Worm (Caenorhabditis elegans) whole organism, L1 larva: ENCODE results near the gene dct-8.

Source experiments
- C04F5.9 ChIP-seq: sonication (generic microtip); optimal IDR thresholded peaks from 2 replicates; lab custom pipeline; 2016; ENCODE audit warnings: missing genetic modification characterization, missing compliant biosample characterization
- Y116A8C.19 ChIP-seq: sonication (generic microtip); optimal IDR thresholded peaks from 2 replicates; lab custom pipeline; 2016; ENCODE audit warnings: missing compliant biosample characterization, missing genetic modification characterization, borderline replicate concordance
- aha-1 ChIP-seq: fragments of 150-350 bp; optimal IDR thresholded peaks from 2 replicates; lab custom pipeline; 2014; ENCODE audit warnings: missing biosample characterization, missing genetic modification characterization
- ama-1 ChIP-seq: fragments of 150-350 bp; optimal IDR thresholded peaks from 2 replicates; lab custom pipeline; 2014
- blmp-1 ChIP-seq: fragments of 150-350 bp; optimal IDR thresholded peaks from 2 replicates; lab custom pipeline; 2014; ENCODE audit warnings: missing biosample characterization, missing genetic modification characterization
- efl-1 ChIP-seq, 4 experiments: fragments of 150-350 bp; optimal IDR thresholded peaks in 3 of 4; peaks in 1 of 4; 1 replicate in 1 of 4; 2 replicates in 3 of 4; lab custom pipeline; 2014; ENCODE audit warnings: missing biosample characterization in 2 of 4, missing genetic modification characterization in 2 of 4, missing genetic modification reagents in 2 of 4
- elt-2 ChIP-seq: sonication (generic microtip); optimal IDR thresholded peaks from 2 replicates; lab custom pipeline; 2016; ENCODE audit warnings: missing genetic modification characterization, mild to moderate bottlenecking, inconsistent platforms, missing compliant biosample characterization, missing genetic modification reagents
- elt-3 ChIP-seq, 6 experiments: fragments of 150-350 bp in 1 of 6; sonication (generic microtip); optimal IDR thresholded peaks; 2 replicates each; lab custom pipeline; 2017 to 2018; ENCODE audit warnings: missing biosample characterization in 6 of 6, missing genetic modification characterization in 6 of 6, inconsistent platforms in 1 of 6
- ets-5 ChIP-seq: fragments of 200-800 bp; sonication (Bioruptor generic); IDR thresholded peaks from 2 replicates; pipeline ENCODE4 v1.3.6; 2022; ENCODE audit warnings: missing genetic modification characterization, missing compliant biosample characterization
- fos-1 ChIP-seq: fragments of 150-350 bp; optimal IDR thresholded peaks from 2 replicates; lab custom pipeline; 2014; ENCODE audit warnings: missing biosample characterization, missing genetic modification characterization
- grh-1 ChIP-seq: fragments of 200-800 bp; sonication (Bioruptor generic); IDR thresholded peaks from 2 replicates; pipeline ENCODE4 v1.3.6; 2022; ENCODE audit warnings: missing genetic modification reagents, missing genetic modification characterization, missing compliant biosample characterization
- isw-1 ChIP-seq: fragments of 200-800 bp; sonication (Bioruptor generic); IDR thresholded peaks from 2 replicates; pipeline ENCODE4 v1.3.6; 2022; ENCODE audit warnings: missing genetic modification characterization, missing compliant biosample characterization
- lin-14 ChIP-seq: fragments of 200-800 bp; sonication (Bioruptor generic); optimal IDR thresholded peaks from 2 replicates; lab custom pipeline; 2018; ENCODE audit warnings: mild to moderate bottlenecking, missing genetic modification characterization, moderate library complexity, missing compliant biosample characterization
- lin-35 ChIP-seq, 2 experiments: fragments of 150-350 bp; optimal IDR thresholded peaks; 2 replicates each; lab custom pipeline; 2014; ENCODE audit warnings: missing biosample characterization in 2 of 2, missing genetic modification characterization in 2 of 2, missing genetic modification reagents in 2 of 2
- lin-39 ChIP-seq: fragments of 150-350 bp; optimal IDR thresholded peaks from 2 replicates; lab custom pipeline; 2014; ENCODE audit warnings: missing biosample characterization, missing genetic modification reagents, missing genetic modification characterization
- lir-3 ChIP-seq: sonication (generic microtip); optimal IDR thresholded peaks from 2 replicates; lab custom pipeline; 2016; ENCODE audit warnings: mild to moderate bottlenecking, missing genetic modification characterization, moderate library complexity, missing compliant biosample characterization; ENCODE audit not compliant: poor library complexity
- mep-1 ChIP-seq: fragments of 150-350 bp; optimal IDR thresholded peaks from 2 replicates; lab custom pipeline; 2014; ENCODE audit warnings: missing biosample characterization, missing genetic modification characterization
- nhr-11 ChIP-seq: fragments of 150-350 bp; optimal IDR thresholded peaks from 2 replicates; lab custom pipeline; 2014; ENCODE audit warnings: missing biosample characterization, missing genetic modification characterization
- nhr-12 ChIP-seq: sonication (generic microtip); optimal IDR thresholded peaks from 2 replicates; lab custom pipeline; 2017; ENCODE audit warnings: missing biosample characterization, missing genetic modification characterization
- nhr-20 ChIP-seq: sonication (generic microtip); optimal IDR thresholded peaks from 2 replicates; lab custom pipeline; 2016; ENCODE audit warnings: mild to moderate bottlenecking, missing genetic modification characterization, missing compliant biosample characterization
- nhr-71 ChIP-seq: sonication (generic microtip); optimal IDR thresholded peaks from 2 replicates; lab custom pipeline; 2016; ENCODE audit warnings: mild to moderate bottlenecking, missing genetic modification characterization, moderate library complexity, missing compliant biosample characterization
- nhr-76 ChIP-seq: sonication (generic microtip); optimal IDR thresholded peaks from 2 replicates; lab custom pipeline; 2017; ENCODE audit warnings: missing biosample characterization, missing genetic modification characterization
- nhr-77 ChIP-seq: fragments of 150-350 bp; optimal IDR thresholded peaks from 2 replicates; lab custom pipeline; 2014; ENCODE audit warnings: missing biosample characterization, missing genetic modification characterization
- nhr-85 ChIP-seq: sonication (generic microtip); peaks from one replicate; lab custom pipeline; 2016; ENCODE audit warnings: missing genetic modification characterization, inconsistent platforms, missing compliant biosample characterization
- nhr-90 ChIP-seq: sonication (generic microtip); optimal IDR thresholded peaks from 2 replicates; lab custom pipeline; 2016; ENCODE audit warnings: mild to moderate bottlenecking, missing genetic modification characterization, missing compliant biosample characterization; ENCODE audit not compliant: poor library complexity
- snu-23 ChIP-seq: sonication (generic microtip); optimal IDR thresholded peaks from 2 replicates; lab custom pipeline; 2016; ENCODE audit warnings: missing genetic modification characterization, missing compliant biosample characterization
- unc-130 ChIP-seq: fragments of 150-350 bp; optimal IDR thresholded peaks from 2 replicates; lab custom pipeline; 2017; ENCODE audit warnings: missing biosample characterization, missing genetic modification characterization, inconsistent platforms
- unc-30 ChIP-seq: sonication (generic microtip); optimal IDR thresholded peaks from 2 replicates; lab custom pipeline; 2017; ENCODE audit warnings: missing biosample characterization, missing genetic modification characterization
- unc-98 ChIP-seq: fragments of 200-800 bp; sonication (Bioruptor generic); IDR thresholded peaks from 2 replicates; pipeline ENCODE4 v1.3.6; 2022; ENCODE audit warnings: missing genetic modification characterization, missing compliant biosample characterization
- xbp-1 ChIP-seq: sonication (generic microtip); optimal IDR thresholded peaks from 2 replicates; lab custom pipeline; 2016; ENCODE audit warnings: missing genetic modification characterization, missing compliant biosample characterization
- zag-1 ChIP-seq: fragments of 150-350 bp; optimal IDR thresholded peaks from 2 replicates; lab custom pipeline; 2014; ENCODE audit warnings: missing biosample characterization, missing genetic modification characterization
- ztf-4 ChIP-seq: fragments of 150-350 bp; optimal IDR thresholded peaks from 2 replicates; lab custom pipeline; 2014; ENCODE audit warnings: missing biosample characterization, missing genetic modification characterization

Gene dct-8

DNA sequence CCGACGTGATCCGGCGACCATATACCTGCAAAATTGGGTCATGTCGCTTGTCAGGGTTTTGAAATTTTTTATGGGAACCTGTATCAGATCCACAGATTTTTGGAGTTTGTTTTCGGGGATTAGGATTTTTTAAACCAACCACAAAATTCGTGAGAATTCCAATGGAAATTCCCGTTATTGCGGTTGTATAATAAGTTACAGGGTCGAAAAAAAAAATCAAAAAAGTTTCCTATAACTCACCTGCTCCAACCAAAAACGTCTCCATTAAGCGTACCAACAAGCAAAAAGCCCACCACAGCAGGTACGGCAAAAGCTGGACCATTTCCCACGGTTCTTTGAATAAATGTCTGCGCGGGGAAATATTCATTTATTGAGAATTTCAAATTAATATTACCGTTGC, 31.9 kb upstream of the dct-8 start:
- TF ChIP-seq efl-1 (optimal IDR thresholded peaks at IDR 0.05; lab: Kevin White, UChicago): no peak
- TF ChIP-seq efl-1 (GFP tag; optimal IDR thresholded peaks at IDR 0.05 in 1 of 2; lab: Kevin White, UChicago): peak in 1 of 2 experiments; percentile 50
- TF ChIP-seq zag-1 (tag; lab: Kevin White, UChicago): no peak

DNA sequence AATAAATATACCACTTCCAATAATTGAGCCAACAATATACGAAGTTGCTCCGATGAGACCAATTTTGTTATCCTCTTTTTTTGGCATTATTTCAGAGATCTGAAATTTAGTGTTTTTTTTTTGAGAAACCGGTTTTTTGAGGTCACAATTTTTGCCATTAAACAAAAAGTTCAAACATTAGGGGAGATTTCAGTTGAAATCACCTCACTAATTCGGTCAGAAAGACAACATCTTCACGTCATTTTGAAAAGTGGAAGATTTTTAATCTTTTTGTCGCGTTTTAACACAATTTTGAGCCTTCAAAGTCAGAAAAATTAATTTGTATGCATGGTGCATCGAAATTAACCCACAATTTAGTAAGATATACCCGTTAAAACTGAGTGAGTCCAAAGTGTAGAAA, 29.9 kb upstream of the dct-8 start, which contains the start of gene aat-8:
Gene aat-8, minus strand, starts transcription at position 101 of the 400 bp plus-strand sequence.
- TF ChIP-seq elt-2 (no peak), ama-1 (lab: Kevin White, UChicago) (no peak), nhr-12 (tag; lab: Kevin White, UChicago) (no peak), nhr-85 (tag; lab: Kevin White, UChicago) (peak; percentile 12), Y116A8C.19 (tag; lab: Kevin White, UChicago) (no peak)
- TF ChIP-seq, all 84 proteins: peak for 1

DNA sequence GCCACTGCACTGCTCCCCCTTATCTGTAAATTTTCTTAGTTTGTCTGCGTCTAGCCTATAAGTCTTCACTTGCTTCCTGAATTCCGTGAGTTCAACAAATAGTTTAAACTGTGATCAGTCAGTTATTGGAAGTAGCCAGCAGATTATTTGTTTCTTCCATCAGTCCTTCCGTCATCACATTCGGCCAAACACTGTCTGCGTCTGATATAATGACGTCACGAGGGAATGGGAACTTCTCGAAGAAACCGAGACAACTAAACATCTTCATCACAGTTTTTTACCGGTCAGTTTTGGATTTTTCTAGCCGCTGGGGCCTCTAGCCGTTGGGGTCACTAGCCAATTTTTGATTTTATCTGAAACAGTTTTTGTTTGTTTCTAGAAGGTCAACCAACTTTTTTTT, 28.9 kb upstream of the dct-8 start:
- TF ChIP-seq lin-14 (GFP tag; lab: Kevin White, UChicago): peak; percentile 16
- no peak for TF ChIP-seq unc-30 (tag; lab: Kevin White, UChicago)
- no peak for TF ChIP-seq nhr-76 (tag; lab: Kevin White, UChicago)
- TF ChIP-seq lin-35 (GFP tag; optimal IDR thresholded peaks at IDR 0.05; lab: Kevin White, UChicago): peak in 1 of 2 experiments; percentile 50
- peak; percentile 71 for TF ChIP-seq blmp-1 (tag; lab: Kevin White, UChicago)
- TF ChIP-seq mep-1: no peak
- peak; percentile 80 for TF ChIP-seq nhr-85 (tag; lab: Kevin White, UChicago)
- TF ChIP-seq nhr-77 (tag; lab: Kevin White, UChicago): no peak
- TF ChIP-seq C04F5.9 (tag; lab: Kevin White, UChicago): no peak
- TF ChIP-seq ztf-4 (tag; lab: Kevin White, UChicago): no peak
- no peak for TF ChIP-seq lin-39 (tag; lab: Kevin White, UChicago)
- TF ChIP-seq isw-1: no peak
- TF ChIP-seq unc-130 (tag; lab: Kevin White, UChicago): no peak
- no peak for TF ChIP-seq nhr-90 (tag; lab: Kevin White, UChicago)
- no peak for TF ChIP-seq Y116A8C.19 (tag; lab: Kevin White, UChicago)
- peak; percentile 21 for TF ChIP-seq elt-2
- TF ChIP-seq grh-1: no peak
- no peak for TF ChIP-seq ets-5 (GFP tag; lab: Robert Waterston, UW)
- peak in 1 of 6 experiments; percentile 55 for TF ChIP-seq elt-3 (tag; optimal IDR thresholded peaks at IDR 0.05; lab: Kevin White, UChicago)
- TF ChIP-seq nhr-11 (tag; lab: Kevin White, UChicago): no peak
- TF ChIP-seq lir-3 (tag; lab: Kevin White, UChicago): no peak
- TF ChIP-seq unc-98 (GFP tag; lab: Robert Waterston, UW): no peak
- TF ChIP-seq nhr-20: peak; percentile 19
- no peak for TF ChIP-seq fos-1 (tag; lab: Kevin White, UChicago)
- TF ChIP-seq efl-1 (optimal IDR thresholded peaks at IDR 0.05; lab: Kevin White, UChicago): no peak
- TF ChIP-seq efl-1 (GFP tag; optimal IDR thresholded peaks at IDR 0.05 in 1 of 2; lab: Kevin White, UChicago): peak in 1 of 2 experiments; percentile 68
- TF ChIP-seq nhr-71 (tag; lab: Kevin White, UChicago): peak; percentile 18
- TF ChIP-seq snu-23 (GFP tag; lab: Kevin White, UChicago): peak; percentile 30
- TF ChIP-seq, all 84 proteins: peak for 10

DNA sequence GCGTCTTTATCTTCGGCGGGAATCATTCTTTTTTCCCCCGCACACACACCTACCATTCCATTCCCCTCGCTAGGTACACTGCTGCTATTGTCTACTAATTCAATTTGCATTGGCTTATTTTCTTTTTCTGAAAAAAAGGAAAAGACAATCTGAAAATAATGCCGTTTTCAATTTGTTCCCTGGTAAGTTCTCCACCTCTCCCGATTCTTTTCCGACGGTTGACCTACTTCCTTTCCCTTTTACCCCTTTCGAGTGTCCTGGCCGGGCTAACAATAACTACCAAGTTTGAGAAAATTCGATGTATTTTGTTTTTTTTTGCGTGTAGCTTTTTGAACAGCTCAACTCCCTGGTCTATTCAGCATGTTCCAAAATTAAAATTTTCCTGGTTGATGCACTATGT, 27.6 kb upstream of the dct-8 start, which contains the start of gene F37C4.4:
Gene F37C4.4, plus strand, starts transcription at position 58 of the 400 bp plus-strand sequence.
- TF ChIP-seq efl-1 (optimal IDR thresholded peaks at IDR 0.05; lab: Kevin White, UChicago) (no peak), efl-1 (GFP tag; optimal IDR thresholded peaks at IDR 0.05 in 1 of 2; lab: Kevin White, UChicago) (peak in 1 of 2 experiments; percentile 83), blmp-1 (tag; lab: Kevin White, UChicago) (peak; percentile 82), xbp-1 (tag; lab: Kevin White, UChicago) (no peak)
- TF ChIP-seq, all 84 proteins: peak for 2

ce11 chrIV:3869875-3870274, 25.0 kb upstream of the dct-8 start:
- TF ChIP-seq nhr-85 (tag; lab: Kevin White, UChicago): peak; percentile 46
- peak; percentile 93 for TF ChIP-seq blmp-1 (tag; lab: Kevin White, UChicago)
- TF ChIP-seq aha-1 (tag; lab: Kevin White, UChicago): no peak
- TF ChIP-seq ama-1 (lab: Kevin White, UChicago): no peak
